Fruit fly (Drosophila melanogaster): ENCODE results near the gene CG17544.

DNA sequence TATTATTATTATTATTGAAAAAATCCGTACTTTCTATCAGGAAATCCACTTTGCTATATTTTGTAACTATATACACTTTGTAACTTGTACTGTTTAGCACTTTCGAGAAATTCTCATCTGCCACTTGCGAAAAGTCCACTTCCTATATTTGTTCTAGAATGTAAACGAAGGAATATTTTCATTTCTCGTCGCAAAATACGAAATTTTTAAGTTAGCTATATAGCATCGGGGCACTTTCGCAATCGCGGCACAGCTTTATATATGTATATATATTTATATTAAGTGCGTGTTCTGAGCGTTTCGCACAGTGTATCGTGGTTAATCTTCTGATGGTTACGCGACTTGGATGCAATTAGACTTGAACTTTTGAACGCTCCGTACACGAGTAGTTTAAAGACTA is 43.5 kb upstream of the CG17544 start, which contains the start of gene RanGAP:
- no peak for TF ChIP-seq unpg (GFP tag; optimal IDR thresholded peaks at IDR 0.05)
- no peak for TF ChIP-seq CG14441 (GFP tag; IDR thresholded peaks at IDR 0.05)
- no peak for TF ChIP-seq br (optimal IDR thresholded peaks at IDR 0.05)
